Worm (Caenorhabditis elegans) whole organism, L3 larva: ENCODE results near the gene try-3.

Experiments used
- ZK546.5 ChIP-seq: sonication (generic microtip); optimal IDR thresholded peaks from 2 replicates; lab custom pipeline; 2017; ENCODE audit warnings: missing biosample characterization, missing genetic modification characterization
- ama-1 ChIP-seq: fragments of 150-350 bp; optimal IDR thresholded peaks from 2 replicates; lab custom pipeline; 2018
- elt-1 ChIP-seq: fragments of 150-350 bp; optimal IDR thresholded peaks from 2 replicates; lab custom pipeline; 2014; ENCODE audit warnings: missing biosample characterization, missing genetic modification characterization
- elt-3 ChIP-seq, 3 experiments: fragments of 150-350 bp in 1 of 3; sonication (generic microtip) in 2 of 3; optimal IDR thresholded peaks; 2 replicates in 2 of 3; 4 replicates in 1 of 3; lab custom pipeline; 2014 to 2017; ENCODE audit warnings: missing biosample characterization in 3 of 3, missing genetic modification characterization in 3 of 3
- fkh-10 ChIP-seq: sonication (generic microtip); optimal IDR thresholded peaks from 2 replicates; lab custom pipeline; 2017; ENCODE audit warnings: missing biosample characterization, missing genetic modification reagents, missing genetic modification characterization
- jun-1 ChIP-seq: fragments of 150-350 bp; optimal IDR thresholded peaks from 2 replicates; lab custom pipeline; 2014; ENCODE audit warnings: missing biosample characterization, missing genetic modification reagents, missing genetic modification characterization
- lin-15B ChIP-seq: fragments of 150-350 bp; optimal IDR thresholded peaks from 2 replicates; lab custom pipeline; 2014; ENCODE audit warnings: missing biosample characterization, missing genetic modification characterization
- nfya-1 ChIP-seq: sonication (generic microtip); optimal IDR thresholded peaks from 2 replicates; lab custom pipeline; 2017; ENCODE audit warnings: missing genetic modification characterization, mild to moderate bottlenecking, missing compliant biosample characterization, antibody characterized with exemption, moderate library complexity; ENCODE audit not compliant: insufficient read depth
- snpc-4 ChIP-seq: fragments of 150-350 bp; optimal IDR thresholded peaks from 2 replicates; lab custom pipeline; 2014; ENCODE audit warnings: missing biosample characterization, missing genetic modification characterization
- unc-39 ChIP-seq: sonication (generic microtip); optimal IDR thresholded peaks from 4 replicates; lab custom pipeline; 2017; ENCODE audit warnings: missing biosample characterization, missing genetic modification characterization
- unc-62 ChIP-seq: fragments of 150-350 bp; sonication (generic microtip); optimal IDR thresholded peaks from 4 replicates; lab custom pipeline; 2014; ENCODE audit warnings: missing biosample characterization, missing genetic modification reagents, missing genetic modification characterization

DNA sequence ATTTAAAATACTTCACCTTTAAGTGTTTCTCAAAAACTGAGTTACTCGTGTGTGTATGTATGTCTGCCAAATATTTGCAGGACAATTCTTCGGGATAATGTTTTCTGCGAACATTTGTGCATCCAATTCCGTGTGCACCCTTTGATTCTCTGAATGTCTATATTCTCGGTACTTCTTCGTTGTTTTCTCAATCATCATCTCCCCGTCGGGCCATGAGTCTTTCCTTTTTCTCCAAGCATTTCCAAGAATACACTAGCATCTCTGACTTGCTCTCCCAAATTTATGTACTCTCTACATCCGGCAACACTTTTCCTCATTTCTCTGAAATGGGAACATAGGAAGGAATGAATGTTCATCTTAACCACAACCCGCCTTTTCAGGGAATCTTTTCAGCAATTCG is 42.3 kb upstream of the try-3 start:
- TF ChIP-seq lin-15B (tag; lab: Kevin White, UChicago) = no peak
- peak; percentile 44 for TF ChIP-seq nfya-1 (tag; lab: Kevin White, UChicago)
- no peak for TF ChIP-seq jun-1 (tag; lab: Kevin White, UChicago)
- TF ChIP-seq elt-1 (tag; lab: Kevin White, UChicago) = no peak
- no peak for TF ChIP-seq elt-3 (tag; optimal IDR thresholded peaks at IDR 0.05; lab: Kevin White, UChicago)
- TF ChIP-seq unc-62 (GFP tag; lab: Kevin White, UChicago) = no peak
- TF ChIP-seq ZK546.5 (tag; lab: Kevin White, UChicago) = no peak
- no peak for TF ChIP-seq unc-39 (tag; lab: Kevin White, UChicago)
- peak; percentile 13 for TF ChIP-seq snpc-4 (tag; lab: Kevin White, UChicago)
- TF ChIP-seq ama-1 = no peak
- no peak for TF ChIP-seq fkh-10 (GFP tag; lab: Kevin White, UChicago)
